Fruit fly (Drosophila melanogaster) whole organism, pupa: Measurements from ENCODE around the gene CG8568.

Source experiments
- CG13204 ChIP-seq: fragments of 200-800 bp; sonication (Bioruptor generic); optimal IDR thresholded peaks from 2 replicates; lab custom pipeline; 2018; ENCODE audit warnings: missing biosample characterization, mild to moderate bottlenecking, missing genetic modification characterization, moderate library complexity
- CG14655 ChIP-seq: fragments of 200-800 bp; sonication (Bioruptor generic); optimal IDR thresholded peaks from 3 replicates; lab custom pipeline; 2017; ENCODE audit warnings: mild to moderate bottlenecking, missing biosample characterization, missing genetic modification reagents, missing genetic modification characterization
- Pif1A ChIP-seq: fragments of 200-800 bp; sonication (Bioruptor generic); optimal IDR thresholded peaks from 3 replicates; lab custom pipeline; 2016; ENCODE audit warnings: missing biosample characterization, missing genetic modification characterization
- Pif1B ChIP-seq: fragments of 200-800 bp; sonication (Bioruptor generic); optimal IDR thresholded peaks from 3 replicates; lab custom pipeline; 2016; ENCODE audit warnings: missing biosample characterization, missing genetic modification characterization
- Snoo ChIP-seq: fragments of 200-800 bp; sonication (Bioruptor generic); optimal IDR thresholded peaks from 3 replicates; lab custom pipeline; 2017; ENCODE audit warnings: missing biosample characterization, mild to moderate bottlenecking, missing genetic modification characterization, inconsistent platforms
- fd96Ca ChIP-seq: fragments of 200-800 bp; sonication (Bioruptor generic); IDR thresholded peaks from 3 replicates; pipeline ENCODE4 v1.3.6; 2022; ENCODE audit warnings: missing biosample characterization, missing genetic modification characterization

DNA sequence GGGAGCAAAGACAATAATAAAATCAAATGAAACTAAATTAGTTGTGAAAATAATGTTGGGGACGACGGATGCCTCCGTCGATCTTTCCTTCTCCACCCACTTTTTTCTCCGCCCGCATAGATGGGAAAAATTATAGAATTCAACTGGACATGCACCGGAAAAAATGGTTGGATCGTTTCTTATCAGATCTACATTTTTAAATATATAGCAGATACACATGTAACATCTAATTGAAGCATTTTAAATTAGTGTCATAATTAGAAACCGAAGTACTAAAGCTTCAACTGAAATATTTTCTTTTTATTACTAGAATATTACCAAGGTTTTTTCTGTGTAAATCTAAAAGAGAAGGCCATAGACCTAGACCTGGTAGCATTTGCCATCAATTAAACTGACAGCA lies 49.2 kb upstream of the CG8568 start:
- TF ChIP-seq CG14655 (no peak), CG13204 (GFP tag; lab: Kevin White, UChicago) (no peak), Pif1B (GFP tag; lab: Kevin White, UChicago) (no peak), fd96Ca (no peak), Snoo (tag; lab: Kevin White, UChicago) (no peak), Pif1A (GFP tag; lab: Kevin White, UChicago) (no peak)
